Fruit fly (Drosophila melanogaster) whole organism, embryonic: ENCODE results near the gene CG1622.

Experiments
- Aef1 ChIP-seq: fragments of 200-800 bp; sonication (Bioruptor generic); IDR thresholded peaks from 3 replicates; pipeline ENCODE4 v1.3.6; 2022; ENCODE audit warnings: missing biosample characterization, missing genetic modification characterization
- Bgb ChIP-seq: fragments of 200-800 bp; sonication (Bioruptor generic); IDR thresholded peaks from 2 replicates; pipeline ENCODE4 v1.3.6; 2022; ENCODE audit warnings: missing biosample characterization, missing genetic modification characterization; ENCODE audit not compliant: partially characterized antibody
- CG11398 ChIP-seq: fragments of 200-800 bp; sonication (Bioruptor generic); optimal IDR thresholded peaks from 2 replicates; lab custom pipeline; 2016; ENCODE audit warnings: missing biosample characterization, missing genetic modification characterization
- CG12104 ChIP-seq: fragments of 200-800 bp; sonication (Bioruptor generic); optimal IDR thresholded peaks from 3 replicates; lab custom pipeline; 2016; ENCODE audit warnings: missing biosample characterization, missing genetic modification characterization
- CG13287 ChIP-seq: fragments of 200-800 bp; sonication (Bioruptor generic); IDR thresholded peaks from 2 replicates; pipeline ENCODE4 v1.3.6; 2022; ENCODE audit warnings: missing biosample characterization, missing genetic modification characterization; ENCODE audit not compliant: partially characterized antibody
- CG14667 ChIP-seq: fragments of 200-800 bp; sonication (Bioruptor generic); IDR thresholded peaks from 2 replicates; pipeline ENCODE4 v1.3.6; 2022; ENCODE audit warnings: missing biosample characterization, missing genetic modification characterization
- CG15011 ChIP-seq: fragments of 200-800 bp; sonication (Bioruptor generic); optimal IDR thresholded peaks from 3 replicates; lab custom pipeline; 2018; ENCODE audit warnings: missing biosample characterization, mild to moderate bottlenecking, missing genetic modification characterization
- CG15073 ChIP-seq: fragments of 200-800 bp; sonication (Bioruptor generic); optimal IDR thresholded peaks from 2 replicates; lab custom pipeline; 2016; ENCODE audit warnings: missing biosample characterization, missing genetic modification characterization
- CG15479 ChIP-seq: fragments of 200-800 bp; sonication (Bioruptor generic); optimal IDR thresholded peaks from 3 replicates; lab custom pipeline; 2019; ENCODE audit warnings: missing biosample characterization, mild to moderate bottlenecking, missing genetic modification characterization, moderate library complexity
- CG16813 ChIP-seq: fragments of 200-800 bp; sonication (Bioruptor generic); IDR thresholded peaks from 3 replicates; pipeline ENCODE4 v1.3.6; 2022; ENCODE audit warnings: missing biosample characterization, missing genetic modification characterization; ENCODE audit not compliant: partially characterized antibody
- CG17359 ChIP-seq: fragments of 200-800 bp; sonication (Bioruptor generic); optimal IDR thresholded peaks from 3 replicates; lab custom pipeline; 2018; ENCODE audit warnings: missing biosample characterization, mild to moderate bottlenecking, missing genetic modification characterization, moderate library complexity
- CG2129 ChIP-seq: fragments of 200-800 bp; sonication (Bioruptor generic); IDR thresholded peaks from 2 replicates; pipeline ENCODE4 v1.3.6; 2022; ENCODE audit warnings: missing biosample characterization, missing genetic modification characterization; ENCODE audit not compliant: partially characterized antibody
- CG2712 ChIP-seq: fragments of 200-800 bp; optimal IDR thresholded peaks from 3 replicates; lab custom pipeline; 2019; ENCODE audit warnings: missing biosample characterization, mild to moderate bottlenecking, missing genetic modification characterization, moderate library complexity
- CG2889 ChIP-seq: fragments of 200-800 bp; sonication (Bioruptor generic); IDR thresholded peaks from 3 replicates; pipeline ENCODE4 v1.3.6; 2022; ENCODE audit warnings: missing biosample characterization, missing genetic modification characterization
- CG3065 ChIP-seq: fragments of 200-800 bp; sonication (Bioruptor generic); optimal IDR thresholded peaks from 2 replicates; lab custom pipeline; 2016; ENCODE audit warnings: missing biosample characterization, missing genetic modification characterization
- CG34422 ChIP-seq: fragments of 200-800 bp; sonication (Bioruptor generic); IDR thresholded peaks from 3 replicates; pipeline ENCODE4 v1.3.6; 2022; ENCODE audit warnings: missing biosample characterization, missing genetic modification characterization
- CG6854 ChIP-seq: fragments of 200-800 bp; sonication (Bioruptor generic); optimal IDR thresholded peaks from 3 replicates; lab custom pipeline; 2017; ENCODE audit warnings: missing biosample characterization, mild to moderate bottlenecking, missing genetic modification characterization
- CG7372 ChIP-seq: fragments of 200-800 bp; sonication (Bioruptor generic); IDR thresholded peaks from 2 replicates; pipeline ENCODE4 v1.3.6; 2022; ENCODE audit warnings: missing biosample characterization, missing genetic modification characterization
- CG7839 ChIP-seq: fragments of 200-800 bp; sonication (Bioruptor generic); optimal IDR thresholded peaks from 3 replicates; lab custom pipeline; 2018; ENCODE audit warnings: missing biosample characterization, mild to moderate bottlenecking, missing genetic modification characterization, moderate library complexity
- CG7928 ChIP-seq: fragments of 200-800 bp; sonication (Bioruptor generic); optimal IDR thresholded peaks from 2 replicates; lab custom pipeline; 2017; ENCODE audit warnings: missing biosample characterization, mild to moderate bottlenecking, missing genetic modification characterization
- D19B ChIP-seq: fragments of 200-800 bp; sonication (Bioruptor generic); optimal IDR thresholded peaks from 2 replicates; lab custom pipeline; 2017; ENCODE audit warnings: missing biosample characterization, mild to moderate bottlenecking, missing genetic modification characterization
- Dad ChIP-seq: fragments of 200-800 bp; sonication (Bioruptor generic); optimal IDR thresholded peaks from 3 replicates; lab custom pipeline; 2016; ENCODE audit warnings: missing biosample characterization, missing genetic modification characterization
- H2.0 ChIP-seq: fragments of 200-800 bp; sonication (Bioruptor generic); IDR thresholded peaks from 2 replicates; pipeline ENCODE4 v1.3.6; 2022; ENCODE audit warnings: missing biosample characterization, missing genetic modification characterization
- Hr51 ChIP-seq, 2 experiments: fragments of 200-800 bp; sonication (Bioruptor generic); optimal IDR thresholded peaks; 2 replicates in 1 of 2; 3 replicates in 1 of 2; lab custom pipeline; 2016 to 2018; ENCODE audit warnings: missing biosample characterization in 2 of 2, missing genetic modification characterization in 2 of 2, mild to moderate bottlenecking in 1 of 2, moderate library complexity in 1 of 2
- Lhr ChIP-seq: fragments of 200-800 bp; sonication (Bioruptor generic); optimal IDR thresholded peaks from 3 replicates; lab custom pipeline; 2017; ENCODE audit warnings: mild to moderate bottlenecking, missing biosample characterization, missing genetic modification reagents, missing genetic modification characterization
- Med ChIP-seq: fragments of 200-800 bp; sonication (Bioruptor generic); peaks from one replicate; lab custom pipeline; 2016; ENCODE audit warnings: missing biosample characterization, missing genetic modification characterization, mild to moderate bottlenecking, inconsistent platforms, moderate library complexity
- Neu2 ChIP-seq: fragments of 200-800 bp; sonication (Bioruptor generic); optimal IDR thresholded peaks from 3 replicates; lab custom pipeline; 2016; ENCODE audit warnings: missing biosample characterization, missing genetic modification characterization, borderline replicate concordance
- Rx ChIP-seq: fragments of 200-800 bp; sonication (Bioruptor generic); IDR thresholded peaks from 2 replicates; pipeline ENCODE4 v1.3.6; 2022; ENCODE audit warnings: missing biosample characterization, missing genetic modification characterization
- Spps ChIP-seq: fragments of 200-800 bp; sonication (Bioruptor generic); optimal IDR thresholded peaks from 2 replicates; lab custom pipeline; 2018; ENCODE audit warnings: missing biosample characterization, mild to moderate bottlenecking, missing genetic modification characterization
- Trl ChIP-seq, 3 experiments: fragments of >200 bp in 2 of 3; fragments of 200-800 bp in 1 of 3; sonication (Bioruptor generic) in 1 of 3; optimal IDR thresholded peaks; 2 replicates in 1 of 3; 3 replicates in 2 of 3; lab custom pipeline; 2016 to 2017; ENCODE audit warnings: missing biosample characterization in 1 of 3, missing genetic modification characterization in 1 of 3
- Vsx1 ChIP-seq: fragments of 200-800 bp; sonication (Bioruptor generic); optimal IDR thresholded peaks from 2 replicates; lab custom pipeline; 2017; ENCODE audit warnings: missing biosample characterization, mild to moderate bottlenecking, missing genetic modification characterization, missing genetic modification reagents
- bsh ChIP-seq, 2 experiments: fragments of 200-800 bp; sonication (Bioruptor generic); optimal IDR thresholded peaks; 2 replicates each; lab custom pipeline; 2017 to 2018; ENCODE audit warnings: mild to moderate bottlenecking in 2 of 2, missing biosample characterization in 2 of 2, missing genetic modification characterization in 2 of 2, moderate library complexity in 1 of 2
- crol ChIP-seq: fragments of 200-800 bp; sonication (Bioruptor generic); IDR thresholded peaks from 2 replicates; pipeline ENCODE4 v1.3.6; 2022; ENCODE audit warnings: missing biosample characterization, missing genetic modification characterization
- dati ChIP-seq: fragments of 200-800 bp; sonication (Bioruptor generic); IDR thresholded peaks from 2 replicates; pipeline ENCODE4 v1.3.6; 2022; ENCODE audit warnings: missing biosample characterization, missing genetic modification characterization
- dm ChIP-seq: fragments of 200-800 bp; sonication (Bioruptor generic); optimal IDR thresholded peaks from 3 replicates; lab custom pipeline; 2016; ENCODE audit warnings: missing biosample characterization, missing genetic modification characterization
- eve ChIP-seq, 2 experiments: fragments of >200 bp; optimal IDR thresholded peaks; 2 replicates each; lab custom pipeline; 2017; ENCODE audit warnings: missing biosample characterization in 2 of 2, missing genetic modification characterization in 2 of 2
- fd96Cb ChIP-seq: fragments of 200-800 bp; sonication (Bioruptor generic); optimal IDR thresholded peaks from 2 replicates; lab custom pipeline; 2018; ENCODE audit warnings: missing biosample characterization, mild to moderate bottlenecking, missing genetic modification characterization, moderate library complexity
- lab ChIP-seq: fragments of 200-800 bp; sonication (Bioruptor generic); optimal IDR thresholded peaks from 3 replicates; lab custom pipeline; 2017; ENCODE audit warnings: missing biosample characterization, missing genetic modification characterization, mild to moderate bottlenecking, moderate library complexity, missing genetic modification reagents
- lbe ChIP-seq: fragments of 200-800 bp; sonication (Bioruptor generic); optimal IDR thresholded peaks from 2 replicates; lab custom pipeline; 2016; ENCODE audit warnings: missing biosample characterization, mild to moderate bottlenecking, missing genetic modification characterization
- mam ChIP-seq: fragments of 200-800 bp; sonication (Bioruptor generic); optimal IDR thresholded peaks from 3 replicates; lab custom pipeline; 2016; ENCODE audit warnings: missing biosample characterization, missing genetic modification characterization
- oc ChIP-seq: fragments of 200-800 bp; sonication (Bioruptor generic); optimal IDR thresholded peaks from 2 replicates; lab custom pipeline; 2018; ENCODE audit warnings: missing biosample characterization, mild to moderate bottlenecking, missing genetic modification characterization, moderate library complexity
- peb ChIP-seq: fragments of 200-800 bp; sonication (Bioruptor generic); IDR thresholded peaks from 2 replicates; pipeline ENCODE4 v1.3.6; 2022; ENCODE audit warnings: missing biosample characterization, missing genetic modification characterization
- pho ChIP-seq: fragments of 200-800 bp; sonication (Bioruptor generic); optimal IDR thresholded peaks from 2 replicates; lab custom pipeline; 2016; ENCODE audit warnings: missing biosample characterization, missing genetic modification characterization
- phol ChIP-seq: fragments of 200-800 bp; sonication (Bioruptor generic); optimal IDR thresholded peaks from 3 replicates; lab custom pipeline; 2018; ENCODE audit warnings: missing biosample characterization, mild to moderate bottlenecking, missing genetic modification characterization, moderate library complexity
- pros ChIP-seq: fragments of 200-800 bp; sonication (Bioruptor generic); optimal IDR thresholded peaks from 3 replicates; lab custom pipeline; 2019; ENCODE audit warnings: missing biosample characterization, mild to moderate bottlenecking, missing genetic modification characterization, moderate library complexity
- pzg ChIP-seq: fragments of 200-800 bp; sonication (Bioruptor generic); optimal IDR thresholded peaks from 3 replicates; lab custom pipeline; 2018; ENCODE audit warnings: missing biosample characterization, mild to moderate bottlenecking, missing genetic modification characterization, moderate library complexity
- repo ChIP-seq: fragments of 200-800 bp; sonication (Bioruptor generic); optimal IDR thresholded peaks from 2 replicates; lab custom pipeline; 2016; ENCODE audit warnings: missing biosample characterization, missing genetic modification characterization
- tgo ChIP-seq: fragments of 200-800 bp; sonication (Bioruptor generic); IDR thresholded peaks from 3 replicates; pipeline ENCODE4 v1.3.6; 2022; ENCODE audit warnings: missing biosample characterization, missing genetic modification characterization
- unc-4 ChIP-seq: fragments of 200-800 bp; sonication (Bioruptor generic); IDR thresholded peaks from 2 replicates; pipeline ENCODE4 v1.3.6; 2022; ENCODE audit warnings: missing biosample characterization, missing genetic modification characterization; ENCODE audit not compliant: partially characterized antibody
- wdn ChIP-seq: fragments of 200-800 bp; sonication (Bioruptor generic); IDR thresholded peaks from 2 replicates; pipeline ENCODE4 v1.3.6; 2022; ENCODE audit warnings: missing biosample characterization, missing genetic modification characterization

The CG1622 gene

DNA sequence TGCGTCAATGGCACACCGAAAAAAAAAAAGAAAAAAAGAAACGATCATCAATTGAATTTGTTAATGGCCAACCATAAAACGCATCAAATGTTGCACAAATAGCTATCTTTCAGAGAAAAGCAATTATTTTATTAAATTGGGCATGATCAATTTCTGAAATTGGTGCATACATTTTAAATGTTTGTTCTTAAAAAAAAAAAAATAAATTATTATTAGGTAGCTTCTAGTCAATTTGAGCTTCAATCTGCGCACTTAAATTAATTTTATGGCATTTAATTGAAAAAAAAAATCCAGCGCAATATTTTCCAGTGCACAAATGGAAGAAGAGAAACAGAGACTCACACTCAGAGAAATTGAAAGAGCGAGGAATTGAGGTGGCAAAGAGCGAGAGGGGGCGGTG lies 26.2 kb downstream of the CG1622 start (continued):
- TF ChIP-seq bsh (GFP tag; optimal IDR thresholded peaks at IDR 0.05; lab: Kevin White, UChicago), result peak in 1 of 2 experiments; percentile 52
- TF ChIP-seq lbe, result peak; percentile 43
- no peak for TF ChIP-seq CG2889
- no peak for TF ChIP-seq Bgb (GFP tag; lab: Robert Waterston, UW)
- TF ChIP-seq CG16813 (GFP tag; lab: Robert Waterston, UW), result no peak
- no peak for TF ChIP-seq dati (GFP tag; lab: Robert Waterston, UW)
- no peak for TF ChIP-seq CG15479
- TF ChIP-seq pzg, result no peak
- TF ChIP-seq CG2129, result no peak
- TF ChIP-seq pros (GFP tag; lab: Kevin White, UChicago), result no peak
- TF ChIP-seq CG6854, result no peak
- TF ChIP-seq CG7928 (GFP tag; lab: Kevin White, UChicago), result no peak
- TF ChIP-seq Rx (GFP tag; lab: Robert Waterston, UW), result no peak
- peak; percentile 91 for TF ChIP-seq Med (GFP tag; lab: Kevin White, UChicago)
- TF ChIP-seq eve (GFP tag; optimal IDR thresholded peaks at IDR 0.05; lab: Kevin White, UChicago), result peak in 1 of 2 experiments; percentile 91
- no peak for TF ChIP-seq Lhr (GFP tag; lab: Kevin White, UChicago)
- TF ChIP-seq CG12104 (GFP tag; lab: Kevin White, UChicago), result peak; percentile 53
- peak; percentile 5 for TF ChIP-seq Vsx1
- TF ChIP-seq dm, result no peak
- TF ChIP-seq crol (GFP tag; lab: Robert Waterston, UW), result no peak
- TF ChIP-seq Neu2 (GFP tag; lab: Kevin White, UChicago), result no peak
- peak; percentile 39 for TF ChIP-seq repo
- peak; percentile 76 for TF ChIP-seq CG7839 (tag; lab: Kevin White, UChicago)
- no peak for TF ChIP-seq Spps
- TF ChIP-seq CG13287 (GFP tag; lab: Robert Waterston, UW), result no peak
- TF ChIP-seq Trl (optimal IDR thresholded peaks at IDR 0.05; lab: Kevin White, UChicago), result no peak
- no peak for TF ChIP-seq Trl (GFP tag; optimal IDR thresholded peaks at IDR 0.05; lab: Kevin White, UChicago)
- peak; percentile 50 to 81 for TF ChIP-seq Hr51 (GFP tag; optimal IDR thresholded peaks at IDR 0.05; lab: Kevin White, UChicago)
- no peak for TF ChIP-seq unc-4
- TF ChIP-seq CG3065 (GFP tag; lab: Kevin White, UChicago), result peak; percentile 46
- TF ChIP-seq wdn (GFP tag; lab: Robert Waterston, UW), result peak; percentile 57
- peak; percentile 65; the same call in 1 of the 3 replicates for TF ChIP-seq CG34422
- TF ChIP-seq D19B (GFP tag; lab: Kevin White, UChicago), result peak; percentile 42
- TF ChIP-seq CG17359 (tag; lab: Kevin White, UChicago), result peak; percentile 66
- TF ChIP-seq Aef1 (GFP tag; lab: Robert Waterston, UW), result peak; percentile 58
- no peak for TF ChIP-seq Dad
- TF ChIP-seq fd96Cb (tag; lab: Kevin White, UChicago), result peak; percentile 58
- TF ChIP-seq CG2712 (tag; lab: Kevin White, UChicago), result peak; percentile 74
- TF ChIP-seq pho (GFP tag; lab: Kevin White, UChicago), result peak; percentile 75
- peak; percentile 69 for TF ChIP-seq phol
- TF ChIP-seq CG7372 (GFP tag; lab: Robert Waterston, UW), result no peak
- TF ChIP-seq mam (GFP tag; lab: Kevin White, UChicago), result peak; percentile 67
- TF ChIP-seq CG15073, result no peak
- TF ChIP-seq CG11398, result peak; percentile 43
- peak; percentile 68; the same call in 2 of the 3 replicates for TF ChIP-seq tgo (GFP tag; lab: Robert Waterston, UW)
- TF ChIP-seq lab, result peak; percentile 50
- TF ChIP-seq oc (tag; lab: Kevin White, UChicago), result peak; percentile 47
- no peak for TF ChIP-seq peb (GFP tag; lab: Robert Waterston, UW)
- TF ChIP-seq CG15011 (GFP tag; lab: Kevin White, UChicago), result no peak
- no peak for TF ChIP-seq CG14667 (GFP tag; lab: Robert Waterston, UW)
- TF ChIP-seq H2.0, result peak; percentile 5; the same call in 1 of the 2 replicates
